Fruit fly (Drosophila melanogaster): ENCODE results near the gene CG44153.

The CG44153 gene

DNA sequence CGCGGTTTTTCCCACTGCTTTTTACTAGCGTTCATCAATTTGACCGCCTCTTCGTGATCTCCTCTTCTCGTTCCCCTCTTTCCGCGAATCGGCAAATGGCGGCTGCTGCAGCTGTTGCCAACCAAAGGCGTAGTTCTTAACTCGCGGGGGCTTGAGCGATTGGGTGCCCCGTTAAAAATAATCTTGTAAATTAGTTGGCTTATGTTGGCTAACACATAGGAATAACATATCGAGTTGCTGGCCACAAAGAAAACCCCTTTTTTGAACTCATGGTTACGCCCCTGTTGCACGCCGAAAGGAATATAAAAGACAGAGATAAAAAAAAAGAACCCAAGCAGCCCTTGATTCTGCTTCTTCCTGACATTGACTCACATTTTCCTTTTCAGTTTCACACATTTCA, 122.8 kb downstream of the CG44153 start (continued):
- TF ChIP-seq stc (GFP tag; IDR thresholded peaks at IDR 0.05): peak; percentile 71
- no peak for TF ChIP-seq CG11723 (GFP tag; optimal IDR thresholded peaks at IDR 0.05)
- no peak for TF ChIP-seq zen2 (GFP tag; IDR thresholded peaks at IDR 0.05; ENCODE audit: partially characterized antibody)
- no peak for TF ChIP-seq h (optimal IDR thresholded peaks at IDR 0.05)
- TF ChIP-seq ken (GFP tag; IDR thresholded peaks at IDR 0.05): peak; percentile 91
- TF ChIP-seq CG6689 (GFP tag; IDR thresholded peaks at IDR 0.05): peak; percentile 89
- no peak for TF ChIP-seq Scr (GFP tag; IDR thresholded peaks at IDR 0.05; ENCODE audit: partially characterized antibody)
- peak; percentile 62 to 75 for TF ChIP-seq dpn (GFP tag; optimal IDR thresholded peaks at IDR 0.05)
- peak; percentile 63; the same call in 1 of the 2 replicates for TF ChIP-seq dimm (GFP tag; IDR thresholded peaks at IDR 0.05)
- peak; percentile 82 for TF ChIP-seq CG6272 (GFP tag; IDR thresholded peaks at IDR 0.05)
- no peak for TF ChIP-seq vnd (GFP tag; IDR thresholded peaks at IDR 0.05; ENCODE audit: partially characterized antibody)
- TF ChIP-seq CG17186 (GFP tag; optimal IDR thresholded peaks at IDR 0.05): no peak
- peak; percentile 27 for TF ChIP-seq Dip3 (GFP tag; optimal IDR thresholded peaks at IDR 0.05)
- peak; percentile 77; the same call in 2 of the 3 replicates for TF ChIP-seq gce (GFP tag; IDR thresholded peaks at IDR 0.05)
- no peak for TF ChIP-seq bowl (GFP tag; IDR thresholded peaks at IDR 0.05)
- TF ChIP-seq cas (GFP tag; IDR thresholded peaks at IDR 0.05): no peak
- TF ChIP-seq hkb (optimal IDR thresholded peaks at IDR 0.05): no peak
- TF ChIP-seq hkb (GFP tag; IDR thresholded peaks at IDR 0.05): peak; percentile 79
- TF ChIP-seq Optix (GFP tag; IDR thresholded peaks at IDR 0.05): peak; percentile 86
- TF ChIP-seq nmo (GFP tag; optimal IDR thresholded peaks at IDR 0.05): peak; percentile 86
- peak; percentile 77; the same call in 2 of the 3 replicates for TF ChIP-seq sr (GFP tag; IDR thresholded peaks at IDR 0.05)
- peak; percentile 75 for TF ChIP-seq Aef1 (GFP tag; IDR thresholded peaks at IDR 0.05)
- no peak for TF ChIP-seq Elba2 (GFP tag; optimal IDR thresholded peaks at IDR 0.05)
- TF ChIP-seq CG6175 (GFP tag; IDR thresholded peaks at IDR 0.05): peak; percentile 46; the same call in 1 of the 3 replicates
- TF ChIP-seq seq (GFP tag; IDR thresholded peaks at IDR 0.05): 0 out of 2 replicates have a peak, but pooled peaks have one; percentile 27
- TF ChIP-seq danr (GFP tag; IDR thresholded peaks at IDR 0.05): peak; percentile 48; the same call in 1 of the 2 replicates
- peak; percentile 72 for TF ChIP-seq Atf3 (GFP tag; optimal IDR thresholded peaks at IDR 0.05)
- no peak for TF ChIP-seq Hmx (GFP tag; optimal IDR thresholded peaks at IDR 0.05)
- peak; percentile 83 for TF ChIP-seq Rfx (GFP tag; IDR thresholded peaks at IDR 0.05)
- no peak for TF ChIP-seq hth (optimal IDR thresholded peaks at IDR 0.05)
- no peak for TF ChIP-seq Tbp (GFP tag; optimal IDR thresholded peaks at IDR 0.05)
- peak; percentile 45 for TF ChIP-seq Fer3 (tag; optimal IDR thresholded peaks at IDR 0.05)
- peak; percentile 71 for TF ChIP-seq Mrtf (GFP tag; IDR thresholded peaks at IDR 0.05)
- 0 out of 3 replicates have a peak, but pooled peaks have one; percentile 40 for TF ChIP-seq CG11560 (tag; IDR thresholded peaks at IDR 0.05)
- TF ChIP-seq kah (GFP tag; optimal IDR thresholded peaks at IDR 0.05): no peak
- TF ChIP-seq CG4424 (GFP tag; optimal IDR thresholded peaks at IDR 0.05): peak; percentile 85
- TF ChIP-seq Dad (GFP tag; optimal IDR thresholded peaks at IDR 0.05): peak; percentile 52
- TF ChIP-seq ap (GFP tag; IDR thresholded peaks at IDR 0.05): peak; percentile 80
- no peak for TF ChIP-seq zf30C (GFP tag; optimal IDR thresholded peaks at IDR 0.05)
- TF ChIP-seq HmgZ (tag; optimal IDR thresholded peaks at IDR 0.05): no peak
- no peak for TF ChIP-seq run (tag; optimal IDR thresholded peaks at IDR 0.05)
- TF ChIP-seq CG1603 (tag; optimal IDR thresholded peaks at IDR 0.05): peak; percentile 87
- peak; percentile 57 for TF ChIP-seq org-1 (GFP tag; optimal IDR thresholded peaks at IDR 0.05)
- TF ChIP-seq Camta (GFP tag; optimal IDR thresholded peaks at IDR 0.05): peak; percentile 71
- TF ChIP-seq fd96Cb (tag; optimal IDR thresholded peaks at IDR 0.05): peak; percentile 87
- peak; percentile 72 for TF ChIP-seq bab2 (GFP tag; optimal IDR thresholded peaks at IDR 0.05)
- TF ChIP-seq fu2 (GFP tag; optimal IDR thresholded peaks at IDR 0.05): peak; percentile 41
- TF ChIP-seq CG11696 (GFP tag; IDR thresholded peaks at IDR 0.05): peak; percentile 56; the same call in 1 of the 2 replicates
- TF ChIP-seq Hr51 (GFP tag; optimal IDR thresholded peaks at IDR 0.05): peak; percentile 14 to 56
- no peak for TF ChIP-seq luna (GFP tag; optimal IDR thresholded peaks at IDR 0.05)
- TF ChIP-seq ash1 (GFP tag; optimal IDR thresholded peaks at IDR 0.05): no peak
- TF ChIP-seq salm (tag; optimal IDR thresholded peaks at IDR 0.05): no peak
- TF ChIP-seq CG13296 (GFP tag; optimal IDR thresholded peaks at IDR 0.05): no peak

Data from whole organism, embryonic.